Fruit fly (Drosophila melanogaster) whole organism, embryonic: ENCODE data around the gene CG14642.

Experiments
- Abd-B ChIP-seq: fragments of 200-800 bp; sonication (Bioruptor generic); optimal IDR thresholded peaks from 2 replicates; lab custom pipeline; 2018; ENCODE audit warnings: missing biosample characterization, mild to moderate bottlenecking, missing genetic modification characterization, moderate library complexity
- Adf1 ChIP-seq: fragments of 200-800 bp; sonication (Bioruptor generic); IDR thresholded peaks from 2 replicates; pipeline ENCODE4 v1.3.6; 2022; ENCODE audit warnings: missing biosample characterization, missing genetic modification characterization
- CG10543 ChIP-seq: fragments of 200-800 bp; sonication (Bioruptor generic); optimal IDR thresholded peaks from 3 replicates; lab custom pipeline; 2017; ENCODE audit warnings: missing biosample characterization, mild to moderate bottlenecking, missing genetic modification characterization, moderate library complexity
- CG11247 ChIP-seq: fragments of 200-800 bp; sonication (Bioruptor generic); IDR thresholded peaks from 2 replicates; pipeline ENCODE4 v1.3.6; 2022; ENCODE audit warnings: missing biosample characterization, missing genetic modification characterization
- CG11696 ChIP-seq: fragments of 200-800 bp; sonication (Bioruptor generic); IDR thresholded peaks from 2 replicates; pipeline ENCODE4 v1.3.6; 2022; ENCODE audit warnings: missing biosample characterization, missing genetic modification characterization
- CG12155 ChIP-seq: fragments of 200-800 bp; sonication (Bioruptor generic); optimal IDR thresholded peaks from 3 replicates; lab custom pipeline; 2016; ENCODE audit warnings: missing biosample characterization, missing genetic modification characterization
- CG13424 ChIP-seq: fragments of 200-800 bp; sonication (Bioruptor generic); optimal IDR thresholded peaks from 2 replicates; lab custom pipeline; 2019; ENCODE audit warnings: missing biosample characterization, mild to moderate bottlenecking, missing genetic modification characterization, moderate library complexity
- CG16863 ChIP-seq: fragments of 200-800 bp; sonication (Bioruptor generic); optimal IDR thresholded peaks from 3 replicates; lab custom pipeline; 2016; ENCODE audit warnings: missing biosample characterization, missing genetic modification characterization
- CG17359 ChIP-seq: fragments of 200-800 bp; sonication (Bioruptor generic); optimal IDR thresholded peaks from 3 replicates; lab custom pipeline; 2018; ENCODE audit warnings: missing biosample characterization, mild to moderate bottlenecking, missing genetic modification characterization, moderate library complexity
- CG17361 ChIP-seq: fragments of 200-800 bp; sonication (Bioruptor generic); IDR thresholded peaks from 3 replicates; pipeline ENCODE4 v1.3.6; 2022; ENCODE audit warnings: missing biosample characterization, missing genetic modification characterization
- CG17385 ChIP-seq: fragments of 200-800 bp; sonication (Bioruptor generic); optimal IDR thresholded peaks from 3 replicates; lab custom pipeline; 2018; ENCODE audit warnings: missing biosample characterization, mild to moderate bottlenecking, missing genetic modification characterization
- CG1832 ChIP-seq: fragments of 200-800 bp; sonication (Bioruptor generic); optimal IDR thresholded peaks from 2 replicates; lab custom pipeline; 2017; ENCODE audit warnings: missing biosample characterization, mild to moderate bottlenecking, missing genetic modification characterization, inconsistent platforms
- CG30403 ChIP-seq: fragments of 200-800 bp; sonication (Bioruptor generic); optimal IDR thresholded peaks from 3 replicates; lab custom pipeline; 2016; ENCODE audit warnings: missing biosample characterization, missing genetic modification characterization
- CG31388 ChIP-seq: fragments of 200-800 bp; sonication (Bioruptor generic); optimal IDR thresholded peaks from 2 replicates; lab custom pipeline; 2016; ENCODE audit warnings: missing biosample characterization, missing genetic modification characterization
- CG3163 ChIP-seq: fragments of 200-800 bp; sonication (Bioruptor generic); optimal IDR thresholded peaks from 3 replicates; lab custom pipeline; 2016; ENCODE audit warnings: missing biosample characterization, missing genetic modification characterization
- CG3407 ChIP-seq: fragments of 200-800 bp; sonication (Bioruptor generic); optimal IDR thresholded peaks from 2 replicates; lab custom pipeline; 2018; ENCODE audit warnings: missing biosample characterization, mild to moderate bottlenecking, missing genetic modification characterization
- CG34376 ChIP-seq: fragments of 200-800 bp; sonication (Bioruptor generic); optimal IDR thresholded peaks from 2 replicates; lab custom pipeline; 2018; ENCODE audit warnings: missing biosample characterization, mild to moderate bottlenecking, missing genetic modification characterization
- CG4424 ChIP-seq: fragments of 200-800 bp; sonication (Bioruptor generic); optimal IDR thresholded peaks from 3 replicates; lab custom pipeline; 2016; ENCODE audit warnings: missing biosample characterization, missing genetic modification characterization
- CG6272 ChIP-seq: fragments of 200-800 bp; sonication (Bioruptor generic); IDR thresholded peaks from 2 replicates; pipeline ENCODE4 v1.3.6; 2022; ENCODE audit warnings: missing biosample characterization, missing genetic modification characterization
- CG8944 ChIP-seq: fragments of 200-800 bp; sonication (Bioruptor generic); optimal IDR thresholded peaks from 3 replicates; lab custom pipeline; 2016; ENCODE audit warnings: missing biosample characterization, missing genetic modification characterization
- D19A ChIP-seq: fragments of 200-800 bp; optimal IDR thresholded peaks from 3 replicates; lab custom pipeline; 2019; ENCODE audit warnings: missing biosample characterization, mild to moderate bottlenecking, missing genetic modification characterization, moderate library complexity
- Deaf1 ChIP-seq: fragments of 200-800 bp; optimal IDR thresholded peaks from 3 replicates; lab custom pipeline; 2019; ENCODE audit warnings: missing biosample characterization, mild to moderate bottlenecking, missing genetic modification characterization, moderate library complexity
- Ets65A ChIP-seq: fragments of 200-800 bp; sonication (Bioruptor generic); peaks from one replicate; lab custom pipeline; 2016; ENCODE audit warnings: missing biosample characterization, missing genetic modification characterization
- Nf-YC ChIP-seq: fragments of 200-800 bp; optimal IDR thresholded peaks from 3 replicates; lab custom pipeline; 2019; ENCODE audit warnings: missing biosample characterization, mild to moderate bottlenecking, missing genetic modification characterization, moderate library complexity
- NfI ChIP-seq: fragments of 200-800 bp; sonication (Bioruptor generic); optimal IDR thresholded peaks from 3 replicates; lab custom pipeline; 2018; ENCODE audit warnings: missing biosample characterization, mild to moderate bottlenecking, missing genetic modification characterization, moderate library complexity
- Oli ChIP-seq: fragments of 200-800 bp; sonication (Bioruptor generic); optimal IDR thresholded peaks from 2 replicates; lab custom pipeline; 2018; ENCODE audit warnings: missing biosample characterization, mild to moderate bottlenecking, missing genetic modification characterization, moderate library complexity
- Ssrp ChIP-seq: fragments of 200-800 bp; sonication (Bioruptor generic); optimal IDR thresholded peaks from 2 replicates; lab custom pipeline; 2018; ENCODE audit warnings: missing biosample characterization, mild to moderate bottlenecking, missing genetic modification characterization, moderate library complexity
- Taf1 ChIP-seq: fragments of 200-800 bp; sonication (Bioruptor generic); IDR thresholded peaks from 2 replicates; pipeline ENCODE4 v1.3.6; 2022; ENCODE audit warnings: missing biosample characterization, missing genetic modification characterization
- Trl ChIP-seq, 3 experiments: fragments of >200 bp in 2 of 3; fragments of 200-800 bp in 1 of 3; sonication (Bioruptor generic) in 1 of 3; optimal IDR thresholded peaks; 2 replicates in 1 of 3; 3 replicates in 2 of 3; lab custom pipeline; 2016 to 2017; ENCODE audit warnings: missing biosample characterization in 1 of 3, missing genetic modification characterization in 1 of 3
- ab ChIP-seq: fragments of 200-800 bp; sonication (Bioruptor generic); optimal IDR thresholded peaks from 2 replicates; lab custom pipeline; 2016; ENCODE audit warnings: missing biosample characterization, missing genetic modification characterization
- abd-A ChIP-seq: fragments of 200-800 bp; sonication (Bioruptor generic); optimal IDR thresholded peaks from 3 replicates; lab custom pipeline; 2019; ENCODE audit warnings: missing biosample characterization, mild to moderate bottlenecking, missing genetic modification characterization, moderate library complexity
- az2 ChIP-seq: fragments of 200-800 bp; sonication (Bioruptor generic); optimal IDR thresholded peaks from 3 replicates; lab custom pipeline; 2016; ENCODE audit warnings: missing biosample characterization, missing genetic modification characterization
- chinmo ChIP-seq: fragments of 200-800 bp; sonication (Bioruptor generic); IDR thresholded peaks from 4 replicates; pipeline ENCODE4 v1.3.6; 2022; ENCODE audit warnings: missing biosample characterization, missing genetic modification characterization; ENCODE audit not compliant: partially characterized antibody
- chn ChIP-seq: fragments of 200-800 bp; sonication (Bioruptor generic); optimal IDR thresholded peaks from 2 replicates; lab custom pipeline; 2016; ENCODE audit warnings: missing biosample characterization, missing genetic modification characterization
- disco-r ChIP-seq: fragments of 200-800 bp; sonication (Bioruptor generic); optimal IDR thresholded peaks from 2 replicates; lab custom pipeline; 2016; ENCODE audit warnings: missing biosample characterization, missing genetic modification characterization
- emc ChIP-seq: fragments of 200-800 bp; sonication (Bioruptor generic); optimal IDR thresholded peaks from 2 replicates; lab custom pipeline; 2016; ENCODE audit warnings: missing biosample characterization, missing genetic modification characterization
- ewg ChIP-seq: fragments of 200-800 bp; sonication (Bioruptor generic); optimal IDR thresholded peaks from 3 replicates; lab custom pipeline; 2017; ENCODE audit warnings: mild to moderate bottlenecking, missing biosample characterization, missing genetic modification reagents, missing genetic modification characterization
- exex ChIP-seq: fragments of 200-800 bp; sonication (Bioruptor generic); optimal IDR thresholded peaks from 4 replicates; lab custom pipeline; 2018; ENCODE audit warnings: missing biosample characterization, mild to moderate bottlenecking, missing genetic modification characterization, moderate library complexity
- fd102C ChIP-seq: fragments of 200-800 bp; sonication (Bioruptor generic); optimal IDR thresholded peaks from 2 replicates; lab custom pipeline; 2018; ENCODE audit warnings: missing biosample characterization, mild to moderate bottlenecking, missing genetic modification characterization, moderate library complexity
- gem ChIP-seq: fragments of 200-800 bp; sonication (Bioruptor generic); optimal IDR thresholded peaks from 2 replicates; lab custom pipeline; 2019; ENCODE audit warnings: missing biosample characterization, mild to moderate bottlenecking, missing genetic modification characterization, moderate library complexity
- h ChIP-seq: fragments of >200 bp; optimal IDR thresholded peaks from 2 replicates; lab custom pipeline; 2017
- lab ChIP-seq: fragments of 200-800 bp; sonication (Bioruptor generic); optimal IDR thresholded peaks from 3 replicates; lab custom pipeline; 2017; ENCODE audit warnings: missing biosample characterization, missing genetic modification characterization, mild to moderate bottlenecking, moderate library complexity, missing genetic modification reagents
- onecut ChIP-seq: fragments of 200-800 bp; sonication (Bioruptor generic); IDR thresholded peaks from 2 replicates; pipeline ENCODE4 v1.3.6; 2022; ENCODE audit warnings: missing biosample characterization, missing genetic modification characterization
- org-1 ChIP-seq: fragments of 200-800 bp; sonication (Bioruptor generic); optimal IDR thresholded peaks from 2 replicates; lab custom pipeline; 2017; ENCODE audit warnings: missing biosample characterization, missing genetic modification characterization
- pfk ChIP-seq: fragments of 200-800 bp; sonication (Bioruptor generic); optimal IDR thresholded peaks from 2 replicates; lab custom pipeline; 2018; ENCODE audit warnings: missing biosample characterization, mild to moderate bottlenecking, missing genetic modification characterization, moderate library complexity
- pzg ChIP-seq: fragments of 200-800 bp; sonication (Bioruptor generic); optimal IDR thresholded peaks from 3 replicates; lab custom pipeline; 2018; ENCODE audit warnings: missing biosample characterization, mild to moderate bottlenecking, missing genetic modification characterization, moderate library complexity
- slbo ChIP-seq: fragments of 200-800 bp; sonication (Bioruptor generic); IDR thresholded peaks from 2 replicates; pipeline ENCODE4 v1.3.6; 2022; ENCODE audit warnings: missing biosample characterization, missing genetic modification characterization
- slp2 ChIP-seq: fragments of 200-800 bp; sonication (Bioruptor generic); optimal IDR thresholded peaks from 2 replicates; lab custom pipeline; 2016; ENCODE audit warnings: missing biosample characterization, missing genetic modification characterization
- sqz ChIP-seq: fragments of 200-800 bp; sonication (Bioruptor generic); optimal IDR thresholded peaks from 3 replicates; lab custom pipeline; 2018; ENCODE audit warnings: missing biosample characterization, mild to moderate bottlenecking, missing genetic modification characterization
- sug ChIP-seq: fragments of 200-800 bp; optimal IDR thresholded peaks from 2 replicates; lab custom pipeline; 2019; ENCODE audit warnings: missing biosample characterization, mild to moderate bottlenecking, missing genetic modification characterization, moderate library complexity
- vfl ChIP-seq: fragments of 200-800 bp; sonication (Bioruptor generic); optimal IDR thresholded peaks from 2 replicates; lab custom pipeline; 2016; ENCODE audit warnings: missing biosample characterization, missing genetic modification characterization
- wdn ChIP-seq: fragments of 200-800 bp; sonication (Bioruptor generic); IDR thresholded peaks from 2 replicates; pipeline ENCODE4 v1.3.6; 2022; ENCODE audit warnings: missing biosample characterization, missing genetic modification characterization

The CG14642 gene

DNA sequence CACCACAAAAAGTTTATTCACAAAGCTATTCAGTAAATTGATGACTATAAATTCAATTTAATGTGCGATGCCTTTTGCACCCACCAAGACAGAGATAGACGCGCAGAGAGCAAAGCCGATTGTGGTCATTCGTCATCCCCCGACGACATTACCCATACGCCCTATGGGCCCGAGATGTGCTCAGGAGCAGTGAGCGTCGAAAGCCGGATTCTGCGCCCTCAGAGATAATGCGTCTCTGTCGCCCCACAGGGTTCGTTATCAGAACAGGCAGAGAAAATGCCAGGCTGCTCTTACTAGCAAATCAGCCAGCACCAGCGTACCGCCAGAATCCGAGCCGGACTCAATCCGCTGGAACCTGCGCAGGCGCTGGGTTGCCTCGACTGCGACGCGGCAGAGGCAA lies 48.8 kb upstream of the CG14642 start:
- no peak for TF ChIP-seq CG6272
- TF ChIP-seq gem (tag; lab: Kevin White, UChicago): no peak
- TF ChIP-seq h (lab: Kevin White, UChicago): no peak
- no peak for TF ChIP-seq CG3407
- TF ChIP-seq sqz (GFP tag; lab: Kevin White, UChicago): no peak
- no peak for TF ChIP-seq Ssrp (tag; lab: Kevin White, UChicago)
- peak; percentile 1 for TF ChIP-seq pzg (GFP tag; lab: Kevin White, UChicago)
- peak; percentile 76 for TF ChIP-seq Ets65A (GFP tag; lab: Kevin White, UChicago)
- TF ChIP-seq CG17385 (GFP tag; lab: Kevin White, UChicago): no peak
- TF ChIP-seq disco-r (GFP tag; lab: Kevin White, UChicago): no peak
- TF ChIP-seq Deaf1 (tag; lab: Kevin White, UChicago): peak; percentile 82
- no peak for TF ChIP-seq CG30403 (GFP tag; lab: Kevin White, UChicago)
- 0 out of 4 replicates have a peak, but pooled peaks have one; percentile 28 for TF ChIP-seq chinmo (GFP tag; lab: Robert Waterston, UW)
- no peak for TF ChIP-seq CG17361 (GFP tag; lab: Robert Waterston, UW)
- TF ChIP-seq NfI (GFP tag; lab: Kevin White, UChicago): no peak
- TF ChIP-seq wdn (GFP tag; lab: Robert Waterston, UW): no peak
- peak; percentile 69 for TF ChIP-seq sug (tag; lab: Kevin White, UChicago)
- TF ChIP-seq D19A (tag; lab: Kevin White, UChicago): no peak
- no peak for TF ChIP-seq CG11247
- TF ChIP-seq org-1: no peak
- TF ChIP-seq slbo (GFP tag; lab: Robert Waterston, UW): no peak
- TF ChIP-seq Trl (optimal IDR thresholded peaks at IDR 0.05; lab: Kevin White, UChicago): peak; percentile 4 to 13
- TF ChIP-seq Trl (GFP tag; optimal IDR thresholded peaks at IDR 0.05; lab: Kevin White, UChicago): no peak
- TF ChIP-seq CG16863: no peak
- no peak for TF ChIP-seq fd102C (GFP tag; lab: Kevin White, UChicago)
- TF ChIP-seq Taf1 (GFP tag; lab: Robert Waterston, UW): no peak
- no peak for TF ChIP-seq CG12155 (GFP tag; lab: Kevin White, UChicago)
- no peak for TF ChIP-seq Oli (tag; lab: Kevin White, UChicago)
- TF ChIP-seq emc (GFP tag; lab: Kevin White, UChicago): no peak
- no peak for TF ChIP-seq CG13424 (tag; lab: Kevin White, UChicago)
- TF ChIP-seq CG1832 (GFP tag; lab: Kevin White, UChicago): peak; percentile 19
- TF ChIP-seq CG3163: no peak
- TF ChIP-seq chn: no peak
- no peak for TF ChIP-seq Abd-B
- no peak for TF ChIP-seq az2 (GFP tag; lab: Kevin White, UChicago)
- TF ChIP-seq CG31388 (GFP tag; lab: Kevin White, UChicago): no peak
- TF ChIP-seq CG4424 (GFP tag; lab: Kevin White, UChicago): no peak
- TF ChIP-seq CG10543 (GFP tag; lab: Kevin White, UChicago): peak; percentile 53
- peak; percentile 74 for TF ChIP-seq abd-A (tag; lab: Kevin White, UChicago)
- TF ChIP-seq lab: no peak
- peak; percentile 85 for TF ChIP-seq Adf1 (GFP tag; lab: Robert Waterston, UW)
- no peak for TF ChIP-seq exex (tag; lab: Kevin White, UChicago)
- TF ChIP-seq CG17359 (tag; lab: Kevin White, UChicago): no peak
- TF ChIP-seq ewg (GFP tag; lab: Kevin White, UChicago): peak; percentile 98
- TF ChIP-seq slp2 (GFP tag; lab: Kevin White, UChicago): no peak
- no peak for TF ChIP-seq CG11696 (GFP tag; lab: Robert Waterston, UW)
- TF ChIP-seq Nf-YC (tag; lab: Kevin White, UChicago): peak; percentile 36
- TF ChIP-seq pfk (GFP tag; lab: Kevin White, UChicago): no peak
- TF ChIP-seq CG34376 (GFP tag; lab: Kevin White, UChicago): peak; percentile 9
- TF ChIP-seq onecut: no peak
- no peak for TF ChIP-seq CG8944
- TF ChIP-seq vfl (GFP tag; lab: Kevin White, UChicago): no peak
- no peak for TF ChIP-seq ab (GFP tag; lab: Kevin White, UChicago)
